Worm (Caenorhabditis elegans): ENCODE data around the gene spot-1.

ce11 chrIII:7241065-7241464 is 36.0 kb downstream of the spot-1 start, which contains the start of gene ztf-31:
- TF ChIP-seq unc-39 (tag; optimal IDR thresholded peaks at IDR 0.05) (no peak), nhr-25 (tag; optimal IDR thresholded peaks at IDR 0.05; ENCODE audit: borderline replicate concordance, insufficient read depth) (no peak)
